Worm (Caenorhabditis elegans): Measurements from ENCODE around the gene spp-9.

DNA sequence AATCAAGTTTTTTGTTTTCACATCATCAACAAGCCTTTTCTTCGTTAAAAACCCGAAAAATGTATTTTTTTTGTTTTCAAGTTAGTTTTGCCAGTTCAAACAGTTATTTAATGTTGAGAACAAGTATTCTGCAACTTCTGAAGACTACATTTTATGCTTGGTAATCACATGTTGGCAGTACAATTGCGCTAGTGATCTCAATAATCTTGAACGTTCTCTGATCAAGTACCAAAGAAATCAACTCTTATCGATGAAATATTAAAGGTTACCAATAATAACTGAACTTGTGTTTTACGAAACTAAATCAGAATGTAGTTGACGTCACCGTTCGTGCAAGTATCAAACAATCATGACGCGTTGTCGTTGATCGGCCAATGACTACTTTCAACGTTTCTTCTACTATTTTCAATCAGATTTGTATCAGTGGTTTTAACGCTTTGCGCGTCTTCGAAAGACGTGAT lies 46.0 kb downstream of the spp-9 start, which contains the start of gene C35C5.8:
- TF ChIP-seq F37D6.2 (tag; optimal IDR thresholded peaks at IDR 0.05): no peak
- no peak for TF ChIP-seq mep-1 (tag; optimal IDR thresholded peaks at IDR 0.05)

Data from whole organism, L4 larva.